Fruit fly (Drosophila melanogaster) whole organism, embryonic: ENCODE measurements around the gene CG12321.

Source experiments
- Ada2b ChIP-seq: fragments of 200-800 bp; sonication (Bioruptor generic); IDR thresholded peaks from 2 replicates; pipeline ENCODE4 v1.3.6; 2022; ENCODE audit warnings: missing biosample characterization, missing genetic modification characterization
- Blimp-1 ChIP-seq: fragments of 200-800 bp; sonication (Bioruptor generic); optimal IDR thresholded peaks from 3 replicates; lab custom pipeline; 2018; ENCODE audit warnings: missing biosample characterization, missing genetic modification characterization, mild to moderate bottlenecking, moderate library complexity, missing genetic modification reagents
- C15 ChIP-seq: fragments of 200-800 bp; sonication (Bioruptor generic); IDR thresholded peaks from 3 replicates; pipeline ENCODE4 v1.3.6; 2022; ENCODE audit warnings: missing biosample characterization, missing genetic modification characterization
- CG10543 ChIP-seq: fragments of 200-800 bp; sonication (Bioruptor generic); optimal IDR thresholded peaks from 3 replicates; lab custom pipeline; 2017; ENCODE audit warnings: missing biosample characterization, mild to moderate bottlenecking, missing genetic modification characterization, moderate library complexity
- CG11696 ChIP-seq: fragments of 200-800 bp; sonication (Bioruptor generic); IDR thresholded peaks from 2 replicates; pipeline ENCODE4 v1.3.6; 2022; ENCODE audit warnings: missing biosample characterization, missing genetic modification characterization
- CG13296 ChIP-seq: fragments of 200-800 bp; sonication (Bioruptor generic); optimal IDR thresholded peaks from 3 replicates; lab custom pipeline; 2018; ENCODE audit warnings: missing biosample characterization, mild to moderate bottlenecking, missing genetic modification characterization
- CG13624 ChIP-seq: fragments of 200-800 bp; sonication (Bioruptor generic); optimal IDR thresholded peaks from 2 replicates; lab custom pipeline; 2016; ENCODE audit warnings: missing biosample characterization, missing genetic modification characterization
- CG14441 ChIP-seq: fragments of 200-800 bp; sonication (Bioruptor generic); IDR thresholded peaks from 2 replicates; pipeline ENCODE4 v1.3.6; 2022; ENCODE audit warnings: missing biosample characterization, missing genetic modification characterization
- CG15011 ChIP-seq: fragments of 200-800 bp; sonication (Bioruptor generic); optimal IDR thresholded peaks from 3 replicates; lab custom pipeline; 2018; ENCODE audit warnings: missing biosample characterization, mild to moderate bottlenecking, missing genetic modification characterization
- CG15601 ChIP-seq: fragments of 200-800 bp; sonication (Bioruptor generic); optimal IDR thresholded peaks from 3 replicates; lab custom pipeline; 2019; ENCODE audit warnings: missing biosample characterization, mild to moderate bottlenecking, missing genetic modification characterization, moderate library complexity
- CG17359 ChIP-seq: fragments of 200-800 bp; sonication (Bioruptor generic); optimal IDR thresholded peaks from 3 replicates; lab custom pipeline; 2018; ENCODE audit warnings: missing biosample characterization, mild to moderate bottlenecking, missing genetic modification characterization, moderate library complexity
- CG18619 ChIP-seq: fragments of 200-800 bp; sonication (Bioruptor generic); optimal IDR thresholded peaks from 3 replicates; lab custom pipeline; 2017; ENCODE audit warnings: missing biosample characterization, mild to moderate bottlenecking, missing genetic modification characterization
- CG2120 ChIP-seq: fragments of 200-800 bp; sonication (Bioruptor generic); optimal IDR thresholded peaks from 3 replicates; lab custom pipeline; 2016; ENCODE audit warnings: missing biosample characterization, missing genetic modification characterization
- CG30403 ChIP-seq: fragments of 200-800 bp; sonication (Bioruptor generic); optimal IDR thresholded peaks from 3 replicates; lab custom pipeline; 2016; ENCODE audit warnings: missing biosample characterization, missing genetic modification characterization
- CG32767 ChIP-seq: fragments of 200-800 bp; sonication (Bioruptor generic); IDR thresholded peaks from 2 replicates; pipeline ENCODE4 v1.3.6; 2022; ENCODE audit warnings: missing biosample characterization, missing genetic modification characterization
- CG3995 ChIP-seq: fragments of 200-800 bp; sonication (Bioruptor generic); optimal IDR thresholded peaks from 3 replicates; lab custom pipeline; 2016; ENCODE audit warnings: missing biosample characterization, missing genetic modification characterization
- CG6854 ChIP-seq: fragments of 200-800 bp; sonication (Bioruptor generic); optimal IDR thresholded peaks from 3 replicates; lab custom pipeline; 2017; ENCODE audit warnings: missing biosample characterization, mild to moderate bottlenecking, missing genetic modification characterization
- CG7786 ChIP-seq: fragments of 200-800 bp; sonication (Bioruptor generic); optimal IDR thresholded peaks from 2 replicates; lab custom pipeline; 2016; ENCODE audit warnings: missing biosample characterization, missing genetic modification characterization
- CG8281 ChIP-seq: fragments of 200-800 bp; sonication (Bioruptor generic); optimal IDR thresholded peaks from 2 replicates; lab custom pipeline; 2018; ENCODE audit warnings: missing biosample characterization, mild to moderate bottlenecking, missing genetic modification characterization, moderate library complexity
- CG8478 ChIP-seq: fragments of >200 bp; optimal IDR thresholded peaks from 2 replicates; lab custom pipeline; 2018
- CoRest ChIP-seq: fragments of 200-800 bp; sonication (Bioruptor generic); optimal IDR thresholded peaks from 3 replicates; lab custom pipeline; 2018; ENCODE audit warnings: missing biosample characterization, mild to moderate bottlenecking, missing genetic modification characterization, moderate library complexity
- Dek ChIP-seq: fragments of 200-800 bp; sonication (Bioruptor generic); optimal IDR thresholded peaks from 3 replicates; lab custom pipeline; 2019; ENCODE audit warnings: missing biosample characterization, mild to moderate bottlenecking, missing genetic modification characterization, moderate library complexity
- Drgx ChIP-seq: fragments of 200-800 bp; sonication (Bioruptor generic); IDR thresholded peaks from 2 replicates; pipeline ENCODE4 v1.3.6; 2022; ENCODE audit warnings: missing biosample characterization, missing genetic modification characterization
- Ets65A ChIP-seq: fragments of 200-800 bp; sonication (Bioruptor generic); peaks from one replicate; lab custom pipeline; 2016; ENCODE audit warnings: missing biosample characterization, missing genetic modification characterization
- Lpt ChIP-seq: fragments of >200 bp; optimal IDR thresholded peaks from 2 replicates; lab custom pipeline; 2018; ENCODE audit warnings: missing biosample characterization, missing genetic modification characterization
- MESR4 ChIP-seq: fragments of 200-800 bp; sonication (Bioruptor generic); optimal IDR thresholded peaks from 2 replicates; lab custom pipeline; 2018; ENCODE audit warnings: missing biosample characterization, mild to moderate bottlenecking, missing genetic modification characterization, moderate library complexity
- Myb ChIP-seq: fragments of 200-800 bp; sonication (Bioruptor generic); optimal IDR thresholded peaks from 2 replicates; lab custom pipeline; 2016; ENCODE audit warnings: missing biosample characterization, missing genetic modification characterization
- YL-1 ChIP-seq: fragments of 200-800 bp; sonication (Bioruptor generic); optimal IDR thresholded peaks from 3 replicates; lab custom pipeline; 2017; ENCODE audit warnings: missing biosample characterization, mild to moderate bottlenecking, missing genetic modification characterization
- bbx ChIP-seq: fragments of 200-800 bp; sonication (Bioruptor generic); IDR thresholded peaks from 2 replicates; pipeline ENCODE4 v1.3.6; 2022; ENCODE audit warnings: missing biosample characterization, missing genetic modification characterization; ENCODE audit not compliant: partially characterized antibody
- chinmo ChIP-seq: fragments of 200-800 bp; sonication (Bioruptor generic); IDR thresholded peaks from 4 replicates; pipeline ENCODE4 v1.3.6; 2022; ENCODE audit warnings: missing biosample characterization, missing genetic modification characterization; ENCODE audit not compliant: partially characterized antibody
- emc ChIP-seq: fragments of 200-800 bp; sonication (Bioruptor generic); optimal IDR thresholded peaks from 2 replicates; lab custom pipeline; 2016; ENCODE audit warnings: missing biosample characterization, missing genetic modification characterization
- hb ChIP-seq: fragments of 200-800 bp; sonication (Bioruptor generic); IDR thresholded peaks from 3 replicates; pipeline ENCODE4 v1.3.6; 2022; ENCODE audit warnings: missing biosample characterization, missing genetic modification characterization; ENCODE audit not compliant: partially characterized antibody
- kah ChIP-seq: fragments of 200-800 bp; sonication (Bioruptor generic); optimal IDR thresholded peaks from 2 replicates; lab custom pipeline; 2018; ENCODE audit warnings: missing biosample characterization, mild to moderate bottlenecking, missing genetic modification characterization
- kay ChIP-seq: fragments of 200-800 bp; sonication (Bioruptor generic); optimal IDR thresholded peaks from 2 replicates; lab custom pipeline; 2016; ENCODE audit warnings: missing biosample characterization, missing genetic modification characterization
- klu ChIP-seq: fragments of 200-800 bp; sonication (Bioruptor generic); IDR thresholded peaks from 2 replicates; pipeline ENCODE4 v1.3.6; 2022; ENCODE audit warnings: missing biosample characterization, missing genetic modification characterization
- mirr ChIP-seq: fragments of 200-800 bp; sonication (Bioruptor generic); optimal IDR thresholded peaks from 3 replicates; lab custom pipeline; 2018; ENCODE audit warnings: missing biosample characterization, mild to moderate bottlenecking, missing genetic modification characterization
- mld ChIP-seq: fragments of 200-800 bp; sonication (Bioruptor generic); IDR thresholded peaks from 3 replicates; pipeline ENCODE4 v1.3.6; 2022; ENCODE audit warnings: missing biosample characterization, missing genetic modification characterization; ENCODE audit not compliant: partially characterized antibody
- onecut ChIP-seq: fragments of 200-800 bp; sonication (Bioruptor generic); IDR thresholded peaks from 2 replicates; pipeline ENCODE4 v1.3.6; 2022; ENCODE audit warnings: missing biosample characterization, missing genetic modification characterization
- pan ChIP-seq, 4 experiments: fragments of >200 bp in 3 of 4; fragments of 200-800 bp in 1 of 4; sonication (Bioruptor generic) in 1 of 4; optimal IDR thresholded peaks in 3 of 4; IDR thresholded peaks in 1 of 4; 2 replicates each; pipeline versions ENCODE4 v1.3.6 to Lab custom; 2017 to 2022; ENCODE audit warnings: missing biosample characterization in 2 of 4, missing genetic modification characterization in 2 of 4, mixed read lengths in 1 of 4
- pb ChIP-seq: fragments of 200-800 bp; sonication (Bioruptor generic); optimal IDR thresholded peaks from 3 replicates; lab custom pipeline; 2016; ENCODE audit warnings: missing biosample characterization, missing genetic modification characterization
- pho ChIP-seq: fragments of 200-800 bp; sonication (Bioruptor generic); optimal IDR thresholded peaks from 2 replicates; lab custom pipeline; 2016; ENCODE audit warnings: missing biosample characterization, missing genetic modification characterization
- pnt ChIP-seq: fragments of 200-800 bp; sonication (Bioruptor generic); optimal IDR thresholded peaks from 3 replicates; lab custom pipeline; 2016; ENCODE audit warnings: missing biosample characterization, missing genetic modification characterization
- pum ChIP-seq: fragments of 200-800 bp; sonication (Bioruptor generic); optimal IDR thresholded peaks from 2 replicates; lab custom pipeline; 2016; ENCODE audit warnings: missing biosample characterization, missing genetic modification characterization
- ro ChIP-seq: fragments of 200-800 bp; sonication (Bioruptor generic); IDR thresholded peaks from 2 replicates; pipeline ENCODE4 v1.3.6; 2022; ENCODE audit warnings: missing biosample characterization, missing genetic modification characterization
- seq ChIP-seq: fragments of 200-800 bp; sonication (Bioruptor generic); IDR thresholded peaks from 2 replicates; pipeline ENCODE4 v1.3.6; 2022; ENCODE audit warnings: missing biosample characterization, missing genetic modification characterization
- tgo ChIP-seq: fragments of 200-800 bp; sonication (Bioruptor generic); IDR thresholded peaks from 3 replicates; pipeline ENCODE4 v1.3.6; 2022; ENCODE audit warnings: missing biosample characterization, missing genetic modification characterization
- tin ChIP-seq: fragments of 200-800 bp; sonication (Bioruptor generic); optimal IDR thresholded peaks from 3 replicates; lab custom pipeline; 2016; ENCODE audit warnings: missing biosample characterization, missing genetic modification characterization
- unc-4 ChIP-seq: fragments of 200-800 bp; sonication (Bioruptor generic); IDR thresholded peaks from 2 replicates; pipeline ENCODE4 v1.3.6; 2022; ENCODE audit warnings: missing biosample characterization, missing genetic modification characterization; ENCODE audit not compliant: partially characterized antibody
- zen ChIP-seq: fragments of 200-800 bp; sonication (Bioruptor generic); optimal IDR thresholded peaks from 3 replicates; lab custom pipeline; 2018; ENCODE audit warnings: missing biosample characterization, mild to moderate bottlenecking, missing genetic modification characterization, moderate library complexity
- zf30C ChIP-seq: fragments of 200-800 bp; sonication (Bioruptor generic); optimal IDR thresholded peaks from 3 replicates; lab custom pipeline; 2018; ENCODE audit warnings: missing biosample characterization, mild to moderate bottlenecking, missing genetic modification characterization
- zfh2 ChIP-seq: fragments of 200-800 bp; sonication (Bioruptor generic); optimal IDR thresholded peaks from 2 replicates; lab custom pipeline; 2016; ENCODE audit warnings: missing biosample characterization, missing genetic modification characterization

Gene CG12321

DNA sequence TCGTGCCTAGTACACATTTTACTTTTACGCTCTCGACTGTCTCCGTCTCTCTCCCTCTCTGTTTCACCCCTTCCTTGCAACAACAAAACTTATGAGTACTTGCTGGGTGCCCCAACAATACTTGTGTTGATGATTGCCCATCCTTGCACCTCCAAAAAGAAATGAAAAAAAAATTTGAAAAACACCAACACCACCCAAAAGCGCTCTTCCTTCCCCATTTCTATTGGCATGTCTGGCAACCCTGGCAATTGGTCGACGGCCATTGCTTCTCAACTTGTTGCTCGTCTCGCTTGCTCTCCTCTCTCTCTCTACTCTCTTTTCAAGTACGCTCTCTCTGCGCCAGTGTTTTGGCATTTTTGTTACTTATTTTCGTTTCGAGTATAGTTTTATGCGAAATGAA lies 20.1 kb downstream of the CG12321 start (continued):
- TF ChIP-seq CG13624, result peak; percentile 10
- TF ChIP-seq CG15601, result no peak
- TF ChIP-seq YL-1 (GFP tag; lab: Kevin White, UChicago), result no peak
- TF ChIP-seq onecut, result peak; percentile 36; the same call in 1 of the 2 replicates
- TF ChIP-seq tgo (GFP tag; lab: Robert Waterston, UW), result no peak
- no peak for TF ChIP-seq bbx
- peak; percentile 37 for TF ChIP-seq CG17359
- no peak for TF ChIP-seq CG6854 (GFP tag; lab: Kevin White, UChicago)
- TF ChIP-seq C15, result no peak
- TF ChIP-seq zf30C (GFP tag; lab: Kevin White, UChicago), result no peak
- no peak for TF ChIP-seq emc (GFP tag; lab: Kevin White, UChicago)
- TF ChIP-seq zen (tag; lab: Kevin White, UChicago), result no peak
- TF ChIP-seq Myb, result peak; percentile 43
- TF ChIP-seq kay (GFP tag; lab: Kevin White, UChicago), result no peak
- TF ChIP-seq pb (GFP tag; lab: Kevin White, UChicago), result no peak
- peak; percentile 58 for TF ChIP-seq CG2120 (GFP tag; lab: Kevin White, UChicago)
- TF ChIP-seq klu, result no peak
- TF ChIP-seq hb (GFP tag; lab: Robert Waterston, UW), result no peak
- no peak for TF ChIP-seq pnt (GFP tag; lab: Kevin White, UChicago)
- TF ChIP-seq CG7786 (GFP tag; lab: Kevin White, UChicago), result peak; percentile 43
- peak; percentile 42; the same call in 1 of the 2 replicates for TF ChIP-seq unc-4
- no peak for TF ChIP-seq seq (GFP tag; lab: Robert Waterston, UW)
- TF ChIP-seq Blimp-1 (GFP tag; lab: Kevin White, UChicago), result no peak
- peak; percentile 34 for TF ChIP-seq Ets65A (GFP tag; lab: Kevin White, UChicago)
- TF ChIP-seq tin (GFP tag; lab: Kevin White, UChicago), result peak; percentile 2
- TF ChIP-seq zfh2 (GFP tag; lab: Kevin White, UChicago), result peak; percentile 50
- TF ChIP-seq Dek (tag; lab: Kevin White, UChicago), result no peak
- TF ChIP-seq mld (GFP tag; lab: Robert Waterston, UW), result no peak
- no peak for TF ChIP-seq CG11696
- TF ChIP-seq ro (GFP tag; lab: Robert Waterston, UW), result no peak
- no peak for TF ChIP-seq CG8281 (tag; lab: Kevin White, UChicago)
- no peak for TF ChIP-seq CG8478 (lab: Kevin White, UChicago)
- peak; percentile 22 for TF ChIP-seq CG30403 (GFP tag; lab: Kevin White, UChicago)
- TF ChIP-seq chinmo (GFP tag; lab: Robert Waterston, UW), result peak; percentile 74; the same call in 2 of the 4 replicates
- TF ChIP-seq Drgx (GFP tag; lab: Robert Waterston, UW), result peak; percentile 29; the same call in 1 of the 2 replicates
- TF ChIP-seq CG18619 (GFP tag; lab: Kevin White, UChicago), result no peak
- peak; percentile 73 for TF ChIP-seq CG10543
- TF ChIP-seq mirr (GFP tag; lab: Kevin White, UChicago), result no peak
- TF ChIP-seq CG13296 (GFP tag; lab: Kevin White, UChicago), result peak; percentile 31
- no peak for TF ChIP-seq CG32767 (GFP tag; lab: Robert Waterston, UW)
- TF ChIP-seq CG15011 (GFP tag; lab: Kevin White, UChicago), result no peak
- peak; percentile 75 for TF ChIP-seq kah (GFP tag; lab: Kevin White, UChicago)
- TF ChIP-seq pan (optimal IDR thresholded peaks at IDR 0.05; lab: Kevin White, UChicago), result no peak
- TF ChIP-seq pan (GFP tag; optimal IDR thresholded peaks at IDR 0.05 in 1 of 2, IDR thresholded peaks at IDR 0.05 in 1 of 2), result peak in 1 of 2 experiments; percentile 27
- TF ChIP-seq CG14441 (GFP tag; lab: Robert Waterston, UW), result peak; percentile 37; the same call in 1 of the 2 replicates
- TF ChIP-seq MESR4, result no peak
- peak; percentile 44 for TF ChIP-seq CG3995 (GFP tag; lab: Kevin White, UChicago)
- TF ChIP-seq pum, result no peak
- TF ChIP-seq Lpt (GFP tag; lab: Kevin White, UChicago), result no peak
- peak; percentile 1 for TF ChIP-seq pho
- 0 out of 2 replicates have a peak, but pooled peaks have one; percentile 19 for TF ChIP-seq Ada2b (GFP tag; lab: Robert Waterston, UW)
- TF ChIP-seq CoRest, result peak; percentile 39
